Fruit fly (Drosophila melanogaster) whole organism, embryonic: Measurements from ENCODE around the gene Eip63E.

Experiments used
- Adf1 ChIP-seq: fragments of 200-800 bp; sonication (Bioruptor generic); IDR thresholded peaks from 2 replicates; pipeline ENCODE4 v1.3.6; 2022; ENCODE audit warnings: missing biosample characterization, missing genetic modification characterization
- Bgb ChIP-seq: fragments of 200-800 bp; sonication (Bioruptor generic); IDR thresholded peaks from 2 replicates; pipeline ENCODE4 v1.3.6; 2022; ENCODE audit warnings: missing biosample characterization, missing genetic modification characterization; ENCODE audit not compliant: partially characterized antibody
- CG11247 ChIP-seq: fragments of 200-800 bp; sonication (Bioruptor generic); IDR thresholded peaks from 2 replicates; pipeline ENCODE4 v1.3.6; 2022; ENCODE audit warnings: missing biosample characterization, missing genetic modification characterization
- CG11504 ChIP-seq: fragments of 200-800 bp; sonication (Bioruptor generic); optimal IDR thresholded peaks from 3 replicates; lab custom pipeline; 2019; ENCODE audit warnings: missing biosample characterization, mild to moderate bottlenecking, missing genetic modification characterization, moderate library complexity
- CG15479 ChIP-seq: fragments of 200-800 bp; sonication (Bioruptor generic); optimal IDR thresholded peaks from 3 replicates; lab custom pipeline; 2019; ENCODE audit warnings: missing biosample characterization, mild to moderate bottlenecking, missing genetic modification characterization, moderate library complexity
- CG16779 ChIP-seq: fragments of 200-800 bp; sonication (Bioruptor generic); IDR thresholded peaks from 2 replicates; pipeline ENCODE4 v1.3.6; 2022; ENCODE audit warnings: missing biosample characterization, missing genetic modification characterization
- CG17385 ChIP-seq: fragments of 200-800 bp; sonication (Bioruptor generic); optimal IDR thresholded peaks from 3 replicates; lab custom pipeline; 2018; ENCODE audit warnings: missing biosample characterization, mild to moderate bottlenecking, missing genetic modification characterization
- CG2678 ChIP-seq: fragments of 200-800 bp; sonication (Bioruptor generic); optimal IDR thresholded peaks from 3 replicates; lab custom pipeline; 2019; ENCODE audit warnings: missing biosample characterization, mild to moderate bottlenecking, missing genetic modification characterization, moderate library complexity
- CG3163 ChIP-seq: fragments of 200-800 bp; sonication (Bioruptor generic); optimal IDR thresholded peaks from 3 replicates; lab custom pipeline; 2016; ENCODE audit warnings: missing biosample characterization, missing genetic modification characterization
- CG34224 ChIP-seq: fragments of 200-800 bp; sonication (Bioruptor generic); IDR thresholded peaks from 3 replicates; pipeline ENCODE4 v1.3.6; 2022; ENCODE audit warnings: missing biosample characterization, missing genetic modification characterization; ENCODE audit not compliant: partially characterized antibody
- CG3726 ChIP-seq: fragments of 200-800 bp; sonication (Bioruptor generic); IDR thresholded peaks from 3 replicates; pipeline ENCODE4, ENCODE4 v1.3.6; 2022; ENCODE audit warnings: missing biosample characterization, missing genetic modification characterization
- CG6791 ChIP-seq: fragments of 200-800 bp; sonication (Bioruptor generic); IDR thresholded peaks from 3 replicates; pipeline ENCODE4 v1.3.6; 2022; ENCODE audit warnings: missing biosample characterization, missing genetic modification characterization; ENCODE audit not compliant: partially characterized antibody
- CG7271 ChIP-seq: fragments of 200-800 bp; sonication (Bioruptor generic); optimal IDR thresholded peaks from 2 replicates; lab custom pipeline; 2018; ENCODE audit warnings: missing biosample characterization, mild to moderate bottlenecking, missing genetic modification characterization, moderate library complexity
- CG7372 ChIP-seq: fragments of 200-800 bp; sonication (Bioruptor generic); IDR thresholded peaks from 2 replicates; pipeline ENCODE4 v1.3.6; 2022; ENCODE audit warnings: missing biosample characterization, missing genetic modification characterization
- CTCF ChIP-seq: fragments of 200-800 bp; sonication (Bioruptor generic); optimal IDR thresholded peaks from 2 replicates; lab custom pipeline; 2017; ENCODE audit warnings: missing biosample characterization, mild to moderate bottlenecking, missing genetic modification characterization, moderate library complexity
- Dbx ChIP-seq: fragments of 200-800 bp; sonication (Bioruptor generic); IDR thresholded peaks from 3 replicates; pipeline ENCODE4 v1.3.6; 2022; ENCODE audit warnings: missing biosample characterization, missing genetic modification characterization
- Deaf1 ChIP-seq: fragments of 200-800 bp; optimal IDR thresholded peaks from 3 replicates; lab custom pipeline; 2019; ENCODE audit warnings: missing biosample characterization, mild to moderate bottlenecking, missing genetic modification characterization, moderate library complexity
- Drgx ChIP-seq: fragments of 200-800 bp; sonication (Bioruptor generic); IDR thresholded peaks from 2 replicates; pipeline ENCODE4 v1.3.6; 2022; ENCODE audit warnings: missing biosample characterization, missing genetic modification characterization
- HHEX ChIP-seq: fragments of 200-800 bp; sonication (Bioruptor generic); optimal IDR thresholded peaks from 3 replicates; lab custom pipeline; 2017; ENCODE audit warnings: missing biosample characterization, mild to moderate bottlenecking, missing genetic modification characterization, missing genetic modification reagents
- Med ChIP-seq: fragments of 200-800 bp; sonication (Bioruptor generic); peaks from one replicate; lab custom pipeline; 2016; ENCODE audit warnings: missing biosample characterization, missing genetic modification characterization, mild to moderate bottlenecking, inconsistent platforms, moderate library complexity
- Mes4 ChIP-seq: fragments of 200-800 bp; sonication (Bioruptor generic); optimal IDR thresholded peaks from 2 replicates; lab custom pipeline; 2016; ENCODE audit warnings: missing biosample characterization, missing genetic modification characterization
- Opbp ChIP-seq: fragments of 200-800 bp; sonication (Bioruptor generic); IDR thresholded peaks from 3 replicates; pipeline ENCODE4 v1.3.6; 2022; ENCODE audit warnings: missing biosample characterization, missing genetic modification characterization; ENCODE audit not compliant: partially characterized antibody
- Poxn ChIP-seq: fragments of 200-800 bp; sonication (Bioruptor generic); IDR thresholded peaks from 2 replicates; pipeline ENCODE4 v1.3.6; 2022; ENCODE audit warnings: missing biosample characterization, missing genetic modification characterization
- Trl ChIP-seq, 3 experiments: fragments of >200 bp in 2 of 3; fragments of 200-800 bp in 1 of 3; sonication (Bioruptor generic) in 1 of 3; optimal IDR thresholded peaks; 2 replicates in 1 of 3; 3 replicates in 2 of 3; lab custom pipeline; 2016 to 2017; ENCODE audit warnings: missing biosample characterization in 1 of 3, missing genetic modification characterization in 1 of 3
- YL-1 ChIP-seq: fragments of 200-800 bp; sonication (Bioruptor generic); optimal IDR thresholded peaks from 3 replicates; lab custom pipeline; 2017; ENCODE audit warnings: missing biosample characterization, mild to moderate bottlenecking, missing genetic modification characterization
- abd-A ChIP-seq: fragments of 200-800 bp; sonication (Bioruptor generic); optimal IDR thresholded peaks from 3 replicates; lab custom pipeline; 2019; ENCODE audit warnings: missing biosample characterization, mild to moderate bottlenecking, missing genetic modification characterization, moderate library complexity
- al ChIP-seq: fragments of 200-800 bp; sonication (Bioruptor generic); IDR thresholded peaks from 2 replicates; pipeline ENCODE4 v1.3.6; 2022; ENCODE audit warnings: missing biosample characterization, missing genetic modification characterization
- ara ChIP-seq: fragments of 200-800 bp; sonication (Bioruptor generic); IDR thresholded peaks from 2 replicates; pipeline ENCODE4 v1.3.6; 2022; ENCODE audit warnings: missing biosample characterization, missing genetic modification characterization
- chinmo ChIP-seq: fragments of 200-800 bp; sonication (Bioruptor generic); IDR thresholded peaks from 4 replicates; pipeline ENCODE4 v1.3.6; 2022; ENCODE audit warnings: missing biosample characterization, missing genetic modification characterization; ENCODE audit not compliant: partially characterized antibody
- chm ChIP-seq: fragments of 200-800 bp; sonication (Bioruptor generic); IDR thresholded peaks from 2 replicates; pipeline ENCODE4 v1.3.6; 2022; ENCODE audit warnings: missing biosample characterization, missing genetic modification characterization
- ci ChIP-seq: fragments of 200-800 bp; sonication (Bioruptor generic); IDR thresholded peaks from 3 replicates; pipeline ENCODE4 v1.3.6; 2022; ENCODE audit warnings: missing biosample characterization, missing genetic modification characterization
- crol ChIP-seq: fragments of 200-800 bp; sonication (Bioruptor generic); IDR thresholded peaks from 2 replicates; pipeline ENCODE4 v1.3.6; 2022; ENCODE audit warnings: missing biosample characterization, missing genetic modification characterization
- gcm ChIP-seq: fragments of 200-800 bp; sonication (Bioruptor generic); optimal IDR thresholded peaks from 2 replicates; lab custom pipeline; 2019; ENCODE audit warnings: missing biosample characterization, mild to moderate bottlenecking, missing genetic modification characterization, moderate library complexity
- grn ChIP-seq: fragments of 200-800 bp; sonication (Bioruptor generic); optimal IDR thresholded peaks from 3 replicates; lab custom pipeline; 2017; ENCODE audit warnings: missing biosample characterization, missing genetic modification characterization
- hkb ChIP-seq, 2 experiments: fragments of 200-800 bp in 1 of 2; fragments of >200 bp in 1 of 2; sonication (Bioruptor generic) in 1 of 2; IDR thresholded peaks in 1 of 2; optimal IDR thresholded peaks in 1 of 2; 2 replicates each; pipeline versions ENCODE4 v1.3.6 to Lab custom; 2017 to 2022; ENCODE audit warnings: missing biosample characterization in 1 of 2, missing genetic modification characterization in 1 of 2
- nerfin-1 ChIP-seq: fragments of 200-800 bp; sonication (Bioruptor generic); optimal IDR thresholded peaks from 3 replicates; lab custom pipeline; 2019; ENCODE audit warnings: missing biosample characterization, mild to moderate bottlenecking, missing genetic modification characterization, moderate library complexity
- odd ChIP-seq: fragments of 200-800 bp; sonication (Bioruptor generic); optimal IDR thresholded peaks from 2 replicates; lab custom pipeline; 2017; ENCODE audit warnings: missing biosample characterization, mild to moderate bottlenecking, missing genetic modification characterization
- onecut ChIP-seq: fragments of 200-800 bp; sonication (Bioruptor generic); IDR thresholded peaks from 2 replicates; pipeline ENCODE4 v1.3.6; 2022; ENCODE audit warnings: missing biosample characterization, missing genetic modification characterization
- pros ChIP-seq: fragments of 200-800 bp; sonication (Bioruptor generic); optimal IDR thresholded peaks from 3 replicates; lab custom pipeline; 2019; ENCODE audit warnings: missing biosample characterization, mild to moderate bottlenecking, missing genetic modification characterization, moderate library complexity
- seq ChIP-seq: fragments of 200-800 bp; sonication (Bioruptor generic); IDR thresholded peaks from 2 replicates; pipeline ENCODE4 v1.3.6; 2022; ENCODE audit warnings: missing biosample characterization, missing genetic modification characterization
- sr ChIP-seq: fragments of 200-800 bp; sonication (Bioruptor generic); IDR thresholded peaks from 3 replicates; pipeline ENCODE4 v1.3.6; 2022; ENCODE audit warnings: missing biosample characterization, missing genetic modification characterization
- tll ChIP-seq, 2 experiments: fragments of 200-800 bp in 1 of 2; fragments of >200 bp in 1 of 2; sonication (Bioruptor generic) in 1 of 2; optimal IDR thresholded peaks; 2 replicates each; lab custom pipeline; 2017 to 2019; ENCODE audit warnings: missing biosample characterization in 2 of 2, missing genetic modification characterization in 2 of 2, mild to moderate bottlenecking in 1 of 2, moderate library complexity in 1 of 2
- yki ChIP-seq: fragments of >200 bp; optimal IDR thresholded peaks from 3 replicates; lab custom pipeline; 2018
- z ChIP-seq: fragments of 200-800 bp; sonication (Bioruptor generic); IDR thresholded peaks from 3 replicates; pipeline ENCODE4 v1.3.6; 2022; ENCODE audit warnings: missing biosample characterization, missing genetic modification characterization

Gene Eip63E

DNA sequence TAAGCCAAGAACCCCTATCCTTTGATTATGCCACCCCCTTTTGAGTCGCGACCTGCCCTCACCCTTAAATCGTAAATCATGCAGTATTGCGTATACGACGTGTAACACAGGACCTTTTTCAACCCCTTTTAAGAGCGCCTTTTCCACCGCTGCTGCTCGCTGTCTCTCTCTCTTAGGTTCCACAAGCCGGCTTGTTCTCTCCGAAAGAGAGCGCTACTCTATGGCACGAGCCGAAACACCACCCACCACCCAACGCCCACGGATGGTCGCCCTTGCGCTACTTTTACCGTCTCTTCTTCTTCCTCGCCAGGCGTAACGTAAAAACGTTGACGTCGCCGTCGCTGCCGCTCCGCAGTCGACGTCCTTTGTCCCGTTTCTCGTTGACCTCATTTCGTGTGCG, 29.4 kb downstream of the Eip63E start:
- 0 out of 3 replicates have a peak, but pooled peaks have one; percentile 23 for TF ChIP-seq CG6791 (GFP tag; lab: Robert Waterston, UW)
- peak; percentile 78 for TF ChIP-seq CG11504
- TF ChIP-seq grn, result no peak
- TF ChIP-seq Trl (optimal IDR thresholded peaks at IDR 0.05; lab: Kevin White, UChicago), result peak; percentile 78
- no peak for TF ChIP-seq Trl (GFP tag; optimal IDR thresholded peaks at IDR 0.05; lab: Kevin White, UChicago)
- peak; percentile 82 for TF ChIP-seq CG17385 (GFP tag; lab: Kevin White, UChicago)
- no peak for TF ChIP-seq CTCF
- TF ChIP-seq gcm (GFP tag; lab: Kevin White, UChicago), result no peak
- TF ChIP-seq al, result no peak
- no peak for TF ChIP-seq hkb (optimal IDR thresholded peaks at IDR 0.05; lab: Kevin White, UChicago)
- no peak for TF ChIP-seq hkb (GFP tag; IDR thresholded peaks at IDR 0.05; lab: Robert Waterston, UW)
- TF ChIP-seq nerfin-1 (tag; lab: Kevin White, UChicago), result peak; percentile 68
- TF ChIP-seq CG7372 (GFP tag; lab: Robert Waterston, UW), result peak; percentile 77
- TF ChIP-seq chm (GFP tag; lab: Robert Waterston, UW), result peak; percentile 51; the same call in 1 of the 2 replicates
- no peak for TF ChIP-seq Mes4 (GFP tag; lab: Kevin White, UChicago)
- TF ChIP-seq Poxn (GFP tag; lab: Robert Waterston, UW), result no peak
- TF ChIP-seq Drgx (GFP tag; lab: Robert Waterston, UW), result 0 out of 2 replicates have a peak, but pooled peaks have one; percentile 22
- no peak for TF ChIP-seq YL-1 (GFP tag; lab: Kevin White, UChicago)
- peak; percentile 8; the same call in 1 of the 3 replicates for TF ChIP-seq ci (GFP tag; lab: Robert Waterston, UW)
- peak; percentile 65 for TF ChIP-seq pros
- peak; percentile 67 for TF ChIP-seq CG3163
- TF ChIP-seq CG7271, result no peak
- no peak for TF ChIP-seq odd (GFP tag; lab: Kevin White, UChicago)
- TF ChIP-seq Adf1, result peak; percentile 96
- peak; percentile 66 for TF ChIP-seq seq
- peak; percentile 45; the same call in 1 of the 3 replicates for TF ChIP-seq Opbp (GFP tag; lab: Robert Waterston, UW)
- 0 out of 2 replicates have a peak, but pooled peaks have one; percentile 19 for TF ChIP-seq CG11247 (GFP tag; lab: Robert Waterston, UW)
- TF ChIP-seq tll (GFP tag; optimal IDR thresholded peaks at IDR 0.05; lab: Kevin White, UChicago), result peak in 1 of 2 experiments; percentile 1
- TF ChIP-seq Dbx (GFP tag; lab: Robert Waterston, UW), result no peak
- TF ChIP-seq Bgb (GFP tag; lab: Robert Waterston, UW), result 0 out of 2 replicates have a peak, but pooled peaks have one; percentile 25
- peak; percentile 32 for TF ChIP-seq Deaf1 (tag; lab: Kevin White, UChicago)
- TF ChIP-seq sr (GFP tag; lab: Robert Waterston, UW), result peak; percentile 76
- no peak for TF ChIP-seq HHEX (GFP tag; lab: Kevin White, UChicago)
- TF ChIP-seq ara (GFP tag; lab: Robert Waterston, UW), result no peak
- TF ChIP-seq CG15479 (GFP tag; lab: Kevin White, UChicago), result peak; percentile 42
- TF ChIP-seq CG34224 (GFP tag; lab: Robert Waterston, UW), result 0 out of 3 replicates have a peak, but pooled peaks have one; percentile 27
- TF ChIP-seq z (GFP tag; lab: Robert Waterston, UW), result peak; percentile 54; the same call in 2 of the 3 replicates
- peak; percentile 5 for TF ChIP-seq yki
- 0 out of 2 replicates have a peak, but pooled peaks have one; percentile 52 for TF ChIP-seq CG16779 (GFP tag; lab: Robert Waterston, UW)
- no peak for TF ChIP-seq onecut (GFP tag; lab: Robert Waterston, UW)
- TF ChIP-seq abd-A, result peak; percentile 15
- 0 out of 3 replicates have a peak, but pooled peaks have one; percentile 6 for TF ChIP-seq CG3726 (GFP tag; lab: Robert Waterston, UW)
- TF ChIP-seq chinmo (GFP tag; lab: Robert Waterston, UW), result 0 out of 4 replicates have a peak, but pooled peaks have one; percentile 33
- TF ChIP-seq Med (GFP tag; lab: Kevin White, UChicago), result peak; percentile 15
- TF ChIP-seq CG2678 (tag; lab: Kevin White, UChicago), result no peak
- TF ChIP-seq crol (GFP tag; lab: Robert Waterston, UW), result 0 out of 2 replicates have a peak, but pooled peaks have one; percentile 44
